Fruit fly (Drosophila melanogaster) whole organism, adult: ENCODE measurements around the gene CG2854.

Experiments used
- CG11617 ChIP-seq: fragments of 200-800 bp; sonication (Bioruptor generic); optimal IDR thresholded peaks from 2 replicates; lab custom pipeline; 2017; ENCODE audit warnings: mild to moderate bottlenecking, missing biosample characterization, missing genetic modification reagents, missing genetic modification characterization
- CG12768 ChIP-seq: fragments of 200-800 bp; sonication (Bioruptor generic); optimal IDR thresholded peaks from 2 replicates; lab custom pipeline; 2017; ENCODE audit warnings: missing biosample characterization, missing genetic modification characterization, mild to moderate bottlenecking, moderate library complexity, missing genetic modification reagents
- CG14711 ChIP-seq: fragments of 200-800 bp; sonication (Bioruptor generic); optimal IDR thresholded peaks from 2 replicates; lab custom pipeline; 2018; ENCODE audit warnings: missing biosample characterization, mild to moderate bottlenecking, missing genetic modification characterization, moderate library complexity
- CG1620 ChIP-seq: fragments of 200-800 bp; sonication (Bioruptor generic); optimal IDR thresholded peaks from 2 replicates; lab custom pipeline; 2016; ENCODE audit warnings: missing biosample characterization, missing genetic modification characterization
- CG33017 ChIP-seq: fragments of 200-800 bp; sonication (Bioruptor generic); optimal IDR thresholded peaks from 2 replicates; lab custom pipeline; 2018; ENCODE audit warnings: missing biosample characterization, mild to moderate bottlenecking, missing genetic modification characterization, moderate library complexity
- CG5204 ChIP-seq: fragments of 200-800 bp; sonication (Bioruptor generic); optimal IDR thresholded peaks from 2 replicates; lab custom pipeline; 2016; ENCODE audit warnings: missing biosample characterization, missing genetic modification characterization
- CG7045 ChIP-seq: fragments of 200-800 bp; sonication (Bioruptor generic); optimal IDR thresholded peaks from 2 replicates; lab custom pipeline; 2017; ENCODE audit warnings: missing biosample characterization, mild to moderate bottlenecking, missing genetic modification characterization
- CG7101 ChIP-seq: fragments of 200-800 bp; sonication (Bioruptor generic); optimal IDR thresholded peaks from 2 replicates; lab custom pipeline; 2018; ENCODE audit warnings: missing biosample characterization, mild to moderate bottlenecking, missing genetic modification characterization, moderate library complexity
- Clk ChIP-seq: fragments of 200-800 bp; sonication (Bioruptor generic); optimal IDR thresholded peaks from 2 replicates; lab custom pipeline; 2017; ENCODE audit warnings: missing biosample characterization, missing genetic modification characterization
- Crg-1 ChIP-seq: fragments of 200-800 bp; sonication (Bioruptor generic); optimal IDR thresholded peaks from 2 replicates; lab custom pipeline; 2016; ENCODE audit warnings: missing biosample characterization, missing genetic modification characterization
- Hr96 ChIP-seq: fragments of 200-800 bp; sonication (Bioruptor generic); optimal IDR thresholded peaks from 2 replicates; lab custom pipeline; 2016; ENCODE audit warnings: missing biosample characterization, missing genetic modification characterization
- Mnt ChIP-seq: fragments of 200-800 bp; sonication (Bioruptor generic); optimal IDR thresholded peaks from 2 replicates; lab custom pipeline; 2016; ENCODE audit warnings: missing biosample characterization, mild to moderate bottlenecking, missing genetic modification characterization
- bab1 ChIP-seq: fragments of 200-800 bp; sonication (Bioruptor generic); optimal IDR thresholded peaks from 3 replicates; lab custom pipeline; 2019; ENCODE audit warnings: missing biosample characterization, mild to moderate bottlenecking, missing genetic modification characterization, moderate library complexity
- cic ChIP-seq: fragments of 200-800 bp; sonication (Bioruptor generic); optimal IDR thresholded peaks from 2 replicates; lab custom pipeline; 2017; ENCODE audit warnings: missing biosample characterization, mild to moderate bottlenecking, missing genetic modification characterization, moderate library complexity
- cnc ChIP-seq, 2 experiments: fragments of >200 bp; optimal IDR thresholded peaks; 2 replicates each; lab custom pipeline; 2017
- kay ChIP-seq: fragments of 200-800 bp; sonication (Bioruptor generic); peaks from one replicate; lab custom pipeline; 2016; ENCODE audit warnings: missing biosample characterization, missing genetic modification characterization, borderline replicate concordance
- ovo ChIP-seq: fragments of 200-800 bp; sonication (Bioruptor generic); optimal IDR thresholded peaks from 2 replicates; lab custom pipeline; 2016; ENCODE audit warnings: missing biosample characterization, missing genetic modification characterization
- pad ChIP-seq: fragments of 200-800 bp; sonication (Bioruptor generic); optimal IDR thresholded peaks from 3 replicates; lab custom pipeline; 2017; ENCODE audit warnings: missing biosample characterization, missing genetic modification characterization, mild to moderate bottlenecking, moderate library complexity, missing genetic modification reagents
- tj ChIP-seq: fragments of 200-800 bp; sonication (Bioruptor generic); optimal IDR thresholded peaks from 3 replicates; lab custom pipeline; 2017; ENCODE audit warnings: missing biosample characterization, mild to moderate bottlenecking, missing genetic modification characterization, moderate library complexity
- toe ChIP-seq: fragments of 200-800 bp; sonication (Bioruptor generic); optimal IDR thresholded peaks from 2 replicates; lab custom pipeline; 2016; ENCODE audit warnings: missing biosample characterization, missing genetic modification characterization

CG2854 gene

DNA sequence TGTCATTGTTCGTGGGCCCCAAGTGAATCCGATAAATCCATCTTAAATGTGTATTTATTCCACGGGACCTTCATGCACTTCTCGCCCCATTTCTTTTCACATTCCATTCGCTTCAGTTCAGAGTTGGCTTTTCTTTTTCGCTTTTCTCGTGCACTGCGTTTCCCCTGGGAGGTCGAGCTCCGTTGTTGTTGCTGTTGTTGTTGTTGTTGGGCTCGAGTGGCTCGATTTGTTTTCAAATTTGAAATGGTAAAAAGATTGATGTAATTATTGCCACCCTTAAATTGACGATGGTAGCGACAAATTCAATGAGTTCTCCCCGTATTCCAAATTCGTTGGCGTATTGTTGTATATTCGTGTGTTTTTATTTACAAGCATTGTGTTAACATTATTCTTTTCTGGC, 6.0 kb upstream of the CG2854 start:
- no peak for TF ChIP-seq cic (GFP tag; lab: Kevin White, UChicago)
- no peak for TF ChIP-seq CG14711 (tag; lab: Kevin White, UChicago)
- TF ChIP-seq toe (GFP tag; lab: Kevin White, UChicago) = no peak
- TF ChIP-seq CG5204 (GFP tag; lab: Kevin White, UChicago) = no peak
- no peak for TF ChIP-seq pad (GFP tag; lab: Kevin White, UChicago)
- TF ChIP-seq CG11617 (GFP tag; lab: Kevin White, UChicago) = no peak
- no peak for TF ChIP-seq Mnt (GFP tag; lab: Kevin White, UChicago)
- TF ChIP-seq kay = no peak
- no peak for TF ChIP-seq CG33017 (tag; lab: Kevin White, UChicago)
- TF ChIP-seq cnc (optimal IDR thresholded peaks at IDR 0.05; lab: Kevin White, UChicago) = no peak
- TF ChIP-seq ovo = no peak
- TF ChIP-seq Clk (GFP tag; lab: Kevin White, UChicago) = no peak
- TF ChIP-seq CG7045 (GFP tag; lab: Kevin White, UChicago) = no peak
- no peak for TF ChIP-seq CG12768 (GFP tag; lab: Kevin White, UChicago)
- no peak for TF ChIP-seq Hr96 (GFP tag; lab: Kevin White, UChicago)
- no peak for TF ChIP-seq Crg-1
- TF ChIP-seq CG1620 (GFP tag; lab: Kevin White, UChicago) = no peak
- TF ChIP-seq tj (GFP tag; lab: Kevin White, UChicago) = no peak
- TF ChIP-seq CG7101 = no peak

DNA sequence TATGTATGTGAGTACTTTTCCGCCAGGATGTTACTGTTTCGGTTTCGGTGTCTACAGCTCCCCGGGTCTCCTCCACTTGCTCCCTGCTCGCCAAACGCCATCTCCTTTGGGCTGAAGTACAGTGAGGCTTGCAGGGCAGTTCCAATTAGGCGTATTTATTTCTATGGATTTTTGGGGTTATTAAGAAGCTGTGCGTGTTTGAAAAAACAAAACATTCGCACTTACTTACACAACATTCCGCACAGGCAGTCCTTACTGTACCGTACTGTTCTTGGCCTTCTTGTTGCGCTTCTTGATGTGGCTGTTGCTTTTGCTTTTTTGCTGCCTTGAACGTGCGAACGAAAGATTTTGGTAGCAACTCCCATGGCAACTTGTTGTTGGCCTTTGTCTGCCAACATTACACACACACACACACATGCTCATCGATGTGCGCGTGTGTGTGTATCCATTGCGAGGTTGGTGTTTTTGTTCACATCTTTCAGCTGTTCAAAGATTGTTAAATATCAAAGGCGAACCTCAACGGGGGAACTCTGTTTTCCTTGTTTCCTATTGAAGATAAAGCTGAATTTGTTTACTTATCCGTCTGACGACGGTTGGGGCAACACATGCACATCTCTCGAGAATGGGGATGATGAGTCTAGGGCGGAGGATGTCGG, 4.9 kb upstream of the CG2854 start:
- no peak for TF ChIP-seq CG33017 (tag; lab: Kevin White, UChicago)

DNA sequence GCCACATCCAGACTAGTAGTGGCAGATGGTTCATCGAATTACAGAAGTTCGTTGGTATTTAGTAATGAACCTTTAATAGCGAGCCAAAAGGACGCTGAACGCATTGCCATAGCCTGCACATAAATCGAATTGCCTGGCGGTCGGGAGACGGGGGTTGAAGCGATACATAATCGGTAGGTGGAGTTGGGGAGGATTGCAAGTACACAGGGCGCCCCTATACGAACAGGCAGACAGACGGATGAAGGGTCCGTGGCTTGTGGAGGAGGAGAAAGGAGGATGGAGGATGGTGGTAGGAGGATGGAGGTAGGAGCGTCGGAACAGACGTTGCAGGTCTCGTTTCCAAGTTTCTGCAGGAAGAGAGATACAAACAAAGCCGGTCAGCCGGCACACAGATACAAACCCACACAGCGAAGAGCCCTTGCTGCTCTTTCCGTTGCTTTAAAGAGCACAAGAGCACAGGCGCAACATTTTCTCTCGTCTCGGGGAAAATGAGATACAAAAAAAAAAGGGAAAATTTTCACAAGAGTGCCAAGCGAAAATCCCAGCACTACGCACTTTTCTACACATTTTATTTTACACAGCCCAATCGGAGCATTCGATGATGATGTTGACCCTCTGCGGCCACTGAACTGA, 3.2 kb upstream of the CG2854 start:
- TF ChIP-seq Clk (GFP tag; lab: Kevin White, UChicago) (no peak), CG11617 (GFP tag; lab: Kevin White, UChicago) (no peak), CG7045 (GFP tag; lab: Kevin White, UChicago) (no peak), pad (GFP tag; lab: Kevin White, UChicago) (no peak), kay (no peak), CG14711 (tag; lab: Kevin White, UChicago) (no peak), Crg-1 (no peak), Hr96 (GFP tag; lab: Kevin White, UChicago) (no peak)

DNA sequence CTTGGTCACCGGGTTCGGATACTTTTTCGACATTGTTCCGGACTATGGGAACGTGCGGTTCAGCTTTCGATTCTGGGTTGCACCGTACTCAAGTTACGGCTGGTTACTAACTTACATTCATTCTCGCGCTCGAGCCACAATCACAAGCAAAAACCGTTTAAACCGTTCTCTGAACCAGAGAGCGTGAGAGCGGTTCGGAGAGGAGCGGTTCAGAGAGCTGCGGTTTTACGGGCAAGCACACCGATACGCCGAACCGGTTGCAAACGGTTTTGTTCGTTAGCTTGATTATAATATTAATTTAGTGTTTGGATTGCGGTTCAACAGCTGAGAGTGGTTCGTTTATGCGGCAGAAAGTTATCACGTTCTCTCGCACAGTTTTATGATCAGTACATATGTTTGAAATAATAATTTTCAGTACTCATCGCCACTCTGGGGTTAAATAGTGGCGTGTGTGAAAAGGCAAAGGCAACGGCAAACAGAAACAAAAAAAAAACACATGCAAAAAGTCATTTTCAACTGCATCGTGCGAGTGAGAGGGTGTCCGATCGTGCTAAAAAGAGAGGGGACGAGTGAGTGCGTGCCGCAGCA, 1.2 kb upstream of the CG2854 start, which contains the start of gene CG14050:
CG14050 (minus strand) TSS at position 560 of the 588 bp plus-strand sequence.
- TF ChIP-seq bab1 (GFP tag; lab: Kevin White, UChicago) (no peak), cnc (optimal IDR thresholded peaks at IDR 0.05; lab: Kevin White, UChicago) (no peak), ovo (no peak), Mnt (GFP tag; lab: Kevin White, UChicago) (no peak), CG7101 (no peak), tj (GFP tag; lab: Kevin White, UChicago) (no peak), CG1620 (GFP tag; lab: Kevin White, UChicago) (no peak)

DNA sequence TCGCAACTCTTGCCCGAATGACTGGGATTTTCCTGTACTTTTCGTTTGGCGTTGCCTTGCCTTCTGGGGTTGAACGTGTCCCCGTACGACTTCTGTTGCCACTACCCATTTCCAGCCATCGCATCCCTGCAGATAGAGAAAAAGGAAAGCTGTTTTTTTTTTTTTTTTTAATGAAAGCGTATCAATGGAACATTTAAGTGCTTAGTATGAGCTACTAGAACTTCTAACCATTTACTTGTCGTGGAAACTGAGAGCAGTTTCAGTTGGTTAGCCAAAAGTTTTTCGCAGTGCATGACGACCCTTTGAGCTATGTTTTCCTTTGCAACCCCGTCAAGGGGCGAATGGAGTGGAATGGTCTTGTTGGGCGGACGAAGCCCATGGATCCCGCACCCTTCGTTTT, 2.4 kb downstream of the CG2854 start:
- TF ChIP-seq cic (GFP tag; lab: Kevin White, UChicago) (no peak), pad (GFP tag; lab: Kevin White, UChicago) (no peak), ovo (no peak), CG12768 (GFP tag; lab: Kevin White, UChicago) (no peak), CG11617 (GFP tag; lab: Kevin White, UChicago) (no peak), bab1 (GFP tag; lab: Kevin White, UChicago) (no peak)

DNA sequence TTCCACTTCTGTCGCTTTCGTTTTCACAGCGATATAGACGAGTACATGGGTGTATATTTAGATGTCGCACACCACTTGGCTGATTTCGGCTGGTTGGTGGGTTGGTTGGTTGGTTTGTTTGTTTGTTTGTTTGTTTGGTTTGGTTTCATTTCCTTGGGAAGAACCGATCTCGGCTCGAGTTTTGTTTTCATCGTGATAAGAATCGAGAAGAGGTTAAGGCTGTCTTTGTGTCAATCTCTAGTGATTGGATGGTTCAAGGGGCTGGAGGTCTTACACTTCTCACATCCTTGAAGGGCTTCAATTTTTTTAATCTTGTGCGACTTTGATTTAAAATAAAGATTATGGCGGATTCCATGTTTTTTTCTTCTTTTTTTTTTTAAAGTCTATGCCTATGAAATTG, 5.9 kb downstream of the CG2854 start:
- no peak for TF ChIP-seq cnc (optimal IDR thresholded peaks at IDR 0.05; lab: Kevin White, UChicago)
- TF ChIP-seq cic (GFP tag; lab: Kevin White, UChicago) = no peak
- no peak for TF ChIP-seq toe (GFP tag; lab: Kevin White, UChicago)
- no peak for TF ChIP-seq CG7101
- no peak for TF ChIP-seq bab1 (GFP tag; lab: Kevin White, UChicago)
- TF ChIP-seq CG1620 (GFP tag; lab: Kevin White, UChicago) = no peak
- no peak for TF ChIP-seq Mnt (GFP tag; lab: Kevin White, UChicago)
- TF ChIP-seq CG7045 (GFP tag; lab: Kevin White, UChicago) = no peak
- TF ChIP-seq CG12768 (GFP tag; lab: Kevin White, UChicago) = no peak
- no peak for TF ChIP-seq CG33017 (tag; lab: Kevin White, UChicago)
- TF ChIP-seq pad (GFP tag; lab: Kevin White, UChicago) = no peak
- no peak for TF ChIP-seq Crg-1
- TF ChIP-seq ovo = no peak
- no peak for TF ChIP-seq tj (GFP tag; lab: Kevin White, UChicago)
- no peak for TF ChIP-seq CG5204 (GFP tag; lab: Kevin White, UChicago)
- TF ChIP-seq CG11617 (GFP tag; lab: Kevin White, UChicago) = no peak
- no peak for TF ChIP-seq kay
- no peak for TF ChIP-seq Clk (GFP tag; lab: Kevin White, UChicago)
